Worm (Caenorhabditis elegans) whole organism, young adult: ENCODE measurements around the gene vha-2.

Experiments used
- K12H6.12 ChIP-seq: fragments of 200-800 bp; sonication (Bioruptor generic); optimal IDR thresholded peaks from 2 replicates; lab custom pipeline; 2018; ENCODE audit warnings: mild to moderate bottlenecking, missing genetic modification characterization, missing compliant biosample characterization
- hlh-12 ChIP-seq: sonication (generic microtip); optimal IDR thresholded peaks from 2 replicates; lab custom pipeline; 2016; ENCODE audit warnings: missing genetic modification characterization, missing compliant biosample characterization
- sea-2 ChIP-seq: fragments of 200-800 bp; sonication (Bioruptor generic); IDR thresholded peaks from 2 replicates; pipeline ENCODE4 v1.3.6; 2022; ENCODE audit warnings: missing genetic modification characterization, missing compliant biosample characterization
- snpc-4 ChIP-seq, 5 experiments: fragments of 150-350 bp in 1 of 5; sonication (generic microtip) in 4 of 5; optimal IDR thresholded peaks; 2 replicates each; lab custom pipeline; 2014 to 2018; ENCODE audit warnings: missing genetic modification characterization in 5 of 5, missing biosample characterization in 3 of 5, antibody characterized with exemption in 2 of 5, mild to moderate bottlenecking in 2 of 5, missing compliant biosample characterization in 2 of 5, missing genotype in 2 of 5, moderate library complexity in 2 of 5, missing genetic modification reagents in 1 of 5
- unc-62 ChIP-seq: fragments of 150-350 bp; optimal IDR thresholded peaks from 2 replicates; lab custom pipeline; 2014; ENCODE audit warnings: missing biosample characterization, missing genetic modification reagents, missing genetic modification characterization
- ztf-3 ChIP-seq: fragments of 200-800 bp; sonication (Bioruptor generic); optimal IDR thresholded peaks from 2 replicates; lab custom pipeline; 2018; ENCODE audit warnings: mild to moderate bottlenecking, missing genetic modification characterization, missing compliant biosample characterization

DNA sequence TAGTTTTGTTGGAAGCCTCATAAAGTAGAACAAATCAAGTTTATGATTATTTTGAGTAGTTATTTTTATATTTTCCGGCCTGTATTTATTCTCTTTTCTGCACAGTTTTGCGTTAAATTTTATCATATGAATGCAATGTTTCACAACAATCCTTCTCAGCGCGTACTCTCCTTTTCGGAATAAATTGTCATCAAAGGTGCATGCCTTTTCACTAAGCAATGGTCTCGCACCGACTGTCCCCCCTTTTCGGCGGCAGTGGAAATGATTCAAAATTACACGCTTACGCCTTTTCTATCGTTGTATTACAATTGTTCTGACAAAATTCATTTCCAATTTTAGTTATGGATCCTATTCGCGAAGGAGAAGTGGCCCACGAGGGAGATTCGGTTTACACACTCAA, 34.8 kb upstream of the vha-2 start, which contains the start of the genes iff-1 and cdk-1:
- TF ChIP-seq snpc-4 (GFP tag; optimal IDR thresholded peaks at IDR 0.05; lab: Kevin White, UChicago): no peak
- no peak for TF ChIP-seq snpc-4 (tag; optimal IDR thresholded peaks at IDR 0.05; lab: Kevin White, UChicago)
- TF ChIP-seq unc-62 (GFP tag; lab: Kevin White, UChicago): no peak
- no peak for TF ChIP-seq K12H6.12 (tag; lab: Kevin White, UChicago)
- TF ChIP-seq sea-2: no peak
- TF ChIP-seq ztf-3 (GFP tag; lab: Kevin White, UChicago): no peak
- TF ChIP-seq hlh-12 (tag; lab: Kevin White, UChicago): no peak
